Fruit fly (Drosophila melanogaster) whole organism, embryonic: ENCODE measurements around the gene Cngl.

Experiments used
- Abd-B ChIP-seq: fragments of 200-800 bp; sonication (Bioruptor generic); optimal IDR thresholded peaks from 2 replicates; lab custom pipeline; 2018; ENCODE audit warnings: missing biosample characterization, mild to moderate bottlenecking, missing genetic modification characterization, moderate library complexity
- Adf1 ChIP-seq: fragments of 200-800 bp; sonication (Bioruptor generic); IDR thresholded peaks from 2 replicates; pipeline ENCODE4 v1.3.6; 2022; ENCODE audit warnings: missing biosample characterization, missing genetic modification characterization
- Bdp1 ChIP-seq: fragments of 200-800 bp; sonication (Bioruptor generic); optimal IDR thresholded peaks from 3 replicates; lab custom pipeline; 2016; ENCODE audit warnings: missing biosample characterization, missing genetic modification characterization
- CG10267 ChIP-seq: fragments of 200-800 bp; sonication (Bioruptor generic); optimal IDR thresholded peaks from 2 replicates; lab custom pipeline; 2018; ENCODE audit warnings: missing biosample characterization, mild to moderate bottlenecking, missing genetic modification characterization, moderate library complexity
- CG12104 ChIP-seq: fragments of 200-800 bp; sonication (Bioruptor generic); optimal IDR thresholded peaks from 3 replicates; lab custom pipeline; 2016; ENCODE audit warnings: missing biosample characterization, missing genetic modification characterization
- CG12744 ChIP-seq: fragments of 200-800 bp; sonication (Bioruptor generic); optimal IDR thresholded peaks from 2 replicates; lab custom pipeline; 2016; ENCODE audit warnings: missing biosample characterization, missing genetic modification characterization
- CG15514 ChIP-seq: fragments of 200-800 bp; sonication (Bioruptor generic); optimal IDR thresholded peaks from 3 replicates; lab custom pipeline; 2017; ENCODE audit warnings: missing biosample characterization, missing genetic modification characterization, mild to moderate bottlenecking, moderate library complexity, missing genetic modification reagents
- CG17359 ChIP-seq: fragments of 200-800 bp; sonication (Bioruptor generic); optimal IDR thresholded peaks from 3 replicates; lab custom pipeline; 2018; ENCODE audit warnings: missing biosample characterization, mild to moderate bottlenecking, missing genetic modification characterization, moderate library complexity
- CG3065 ChIP-seq: fragments of 200-800 bp; sonication (Bioruptor generic); optimal IDR thresholded peaks from 2 replicates; lab custom pipeline; 2016; ENCODE audit warnings: missing biosample characterization, missing genetic modification characterization
- CG31441 ChIP-seq: fragments of 200-800 bp; sonication (Bioruptor generic); IDR thresholded peaks from 2 replicates; pipeline ENCODE4 v1.3.6; 2022; ENCODE audit warnings: missing biosample characterization, missing genetic modification characterization
- CG32772 ChIP-seq: fragments of 200-800 bp; sonication (Bioruptor generic); IDR thresholded peaks from 2 replicates; pipeline ENCODE4 v1.3.6; 2022; ENCODE audit warnings: missing biosample characterization, missing genetic modification characterization
- CG3838 ChIP-seq: fragments of 200-800 bp; sonication (Bioruptor generic); optimal IDR thresholded peaks from 3 replicates; lab custom pipeline; 2016; ENCODE audit warnings: missing biosample characterization, missing genetic modification characterization
- CG4282 ChIP-seq: fragments of 200-800 bp; sonication (Bioruptor generic); optimal IDR thresholded peaks from 2 replicates; lab custom pipeline; 2016; ENCODE audit warnings: missing biosample characterization, missing genetic modification characterization
- CG4360 ChIP-seq: fragments of 200-800 bp; sonication (Bioruptor generic); IDR thresholded peaks from 2 replicates; pipeline ENCODE4 v1.3.6; 2022; ENCODE audit warnings: missing biosample characterization, missing genetic modification characterization
- CG4707 ChIP-seq: fragments of 200-800 bp; sonication (Bioruptor generic); optimal IDR thresholded peaks from 2 replicates; lab custom pipeline; 2018; ENCODE audit warnings: missing biosample characterization, mild to moderate bottlenecking, missing genetic modification characterization, moderate library complexity
- CG5245 ChIP-seq: fragments of 200-800 bp; sonication (Bioruptor generic); optimal IDR thresholded peaks from 3 replicates; lab custom pipeline; 2016; ENCODE audit warnings: missing biosample characterization, missing genetic modification characterization
- CG6272 ChIP-seq: fragments of 200-800 bp; sonication (Bioruptor generic); IDR thresholded peaks from 2 replicates; pipeline ENCODE4 v1.3.6; 2022; ENCODE audit warnings: missing biosample characterization, missing genetic modification characterization
- CG6791 ChIP-seq: fragments of 200-800 bp; sonication (Bioruptor generic); IDR thresholded peaks from 3 replicates; pipeline ENCODE4 v1.3.6; 2022; ENCODE audit warnings: missing biosample characterization, missing genetic modification characterization; ENCODE audit not compliant: partially characterized antibody
- CG7987 ChIP-seq: fragments of 200-800 bp; sonication (Bioruptor generic); optimal IDR thresholded peaks from 2 replicates; lab custom pipeline; 2018; ENCODE audit warnings: missing biosample characterization, mild to moderate bottlenecking, missing genetic modification characterization, moderate library complexity
- CG9817 ChIP-seq: fragments of 200-800 bp; sonication (Bioruptor generic); optimal IDR thresholded peaks from 2 replicates; lab custom pipeline; 2018; ENCODE audit warnings: missing biosample characterization, mild to moderate bottlenecking, missing genetic modification characterization, moderate library complexity
- CG9876 ChIP-seq: fragments of 200-800 bp; sonication (Bioruptor generic); optimal IDR thresholded peaks from 2 replicates; lab custom pipeline; 2016; ENCODE audit warnings: missing biosample characterization, missing genetic modification characterization
- Dref ChIP-seq: fragments of 200-800 bp; sonication (Bioruptor generic); IDR thresholded peaks from 2 replicates; pipeline ENCODE4 v1.3.6; 2022; ENCODE audit warnings: missing biosample characterization, missing genetic modification characterization
- Gug ChIP-seq: fragments of 200-800 bp; sonication (Bioruptor generic); IDR thresholded peaks from 4 replicates; pipeline ENCODE4 v1.3.6; 2022; ENCODE audit warnings: missing biosample characterization, missing genetic modification characterization
- H15 ChIP-seq: fragments of 200-800 bp; sonication (Bioruptor generic); IDR thresholded peaks from 3 replicates; pipeline ENCODE4 v1.3.6; 2022; ENCODE audit warnings: missing biosample characterization, missing genetic modification characterization
- HHEX ChIP-seq: fragments of 200-800 bp; sonication (Bioruptor generic); optimal IDR thresholded peaks from 3 replicates; lab custom pipeline; 2017; ENCODE audit warnings: missing biosample characterization, mild to moderate bottlenecking, missing genetic modification characterization, missing genetic modification reagents
- Hand ChIP-seq: fragments of 200-800 bp; sonication (Bioruptor generic); optimal IDR thresholded peaks from 2 replicates; lab custom pipeline; 2017; ENCODE audit warnings: mild to moderate bottlenecking, missing biosample characterization, missing genetic modification reagents, missing genetic modification characterization
- Myb ChIP-seq: fragments of 200-800 bp; sonication (Bioruptor generic); optimal IDR thresholded peaks from 2 replicates; lab custom pipeline; 2016; ENCODE audit warnings: missing biosample characterization, missing genetic modification characterization
- NC2β ChIP-seq: fragments of 200-800 bp; sonication (Bioruptor generic); optimal IDR thresholded peaks from 2 replicates; lab custom pipeline; 2016; ENCODE audit warnings: missing biosample characterization, missing genetic modification characterization
- Pdp1 ChIP-seq, 2 experiments: fragments of 200-800 bp; sonication (Bioruptor generic); optimal IDR thresholded peaks; 3 replicates each; lab custom pipeline; 2016; ENCODE audit warnings: missing biosample characterization in 2 of 2, missing genetic modification characterization in 2 of 2, mild to moderate bottlenecking in 1 of 2, moderate library complexity in 1 of 2
- Rfx ChIP-seq: fragments of 200-800 bp; sonication (Bioruptor generic); IDR thresholded peaks from 2 replicates; pipeline ENCODE4 v1.3.6; 2022; ENCODE audit warnings: missing biosample characterization, missing genetic modification characterization
- Sry-β ChIP-seq: fragments of 200-800 bp; sonication (Bioruptor generic); optimal IDR thresholded peaks from 2 replicates; lab custom pipeline; 2018; ENCODE audit warnings: missing biosample characterization, mild to moderate bottlenecking, missing genetic modification characterization, moderate library complexity
- ase ChIP-seq: fragments of 200-800 bp; sonication (Bioruptor generic); IDR thresholded peaks from 3 replicates; pipeline ENCODE4 v1.3.6; 2022; ENCODE audit warnings: missing biosample characterization, missing genetic modification characterization
- ash1 ChIP-seq: fragments of 200-800 bp; sonication (Bioruptor generic); optimal IDR thresholded peaks from 2 replicates; lab custom pipeline; 2018; ENCODE audit warnings: missing biosample characterization, mild to moderate bottlenecking, missing genetic modification characterization
- ato ChIP-seq: fragments of 200-800 bp; sonication (Bioruptor generic); IDR thresholded peaks from 2 replicates; pipeline ENCODE4 v1.3.6; 2022; ENCODE audit warnings: missing biosample characterization, missing genetic modification characterization; ENCODE audit not compliant: partially characterized antibody
- cad ChIP-seq: fragments of >200 bp; optimal IDR thresholded peaks from 2 replicates; lab custom pipeline; 2017; ENCODE audit warnings: missing biosample characterization, missing genetic modification characterization
- cg ChIP-seq: fragments of 200-800 bp; sonication (Bioruptor generic); optimal IDR thresholded peaks from 3 replicates; lab custom pipeline; 2019; ENCODE audit warnings: missing biosample characterization, mild to moderate bottlenecking, missing genetic modification characterization, moderate library complexity
- fd102C ChIP-seq: fragments of 200-800 bp; sonication (Bioruptor generic); optimal IDR thresholded peaks from 2 replicates; lab custom pipeline; 2018; ENCODE audit warnings: missing biosample characterization, mild to moderate bottlenecking, missing genetic modification characterization, moderate library complexity
- fu2 ChIP-seq: fragments of 200-800 bp; sonication (Bioruptor generic); optimal IDR thresholded peaks from 2 replicates; lab custom pipeline; 2016; ENCODE audit warnings: missing biosample characterization, missing genetic modification characterization
- gcm ChIP-seq: fragments of 200-800 bp; sonication (Bioruptor generic); optimal IDR thresholded peaks from 2 replicates; lab custom pipeline; 2019; ENCODE audit warnings: missing biosample characterization, mild to moderate bottlenecking, missing genetic modification characterization, moderate library complexity
- gsb ChIP-seq: fragments of 200-800 bp; sonication (Bioruptor generic); IDR thresholded peaks from 2 replicates; pipeline ENCODE4 v1.3.6; 2022; ENCODE audit warnings: missing biosample characterization, missing genetic modification characterization
- jigr1 ChIP-seq: fragments of 200-800 bp; sonication (Bioruptor generic); IDR thresholded peaks from 3 replicates; pipeline ENCODE4 v1.3.6; 2022; ENCODE audit warnings: missing biosample characterization, missing genetic modification characterization
- onecut ChIP-seq: fragments of 200-800 bp; sonication (Bioruptor generic); IDR thresholded peaks from 2 replicates; pipeline ENCODE4 v1.3.6; 2022; ENCODE audit warnings: missing biosample characterization, missing genetic modification characterization
- org-1 ChIP-seq: fragments of 200-800 bp; sonication (Bioruptor generic); optimal IDR thresholded peaks from 2 replicates; lab custom pipeline; 2017; ENCODE audit warnings: missing biosample characterization, missing genetic modification characterization
- pho ChIP-seq: fragments of 200-800 bp; sonication (Bioruptor generic); optimal IDR thresholded peaks from 2 replicates; lab custom pipeline; 2016; ENCODE audit warnings: missing biosample characterization, missing genetic modification characterization
- pros ChIP-seq: fragments of 200-800 bp; sonication (Bioruptor generic); optimal IDR thresholded peaks from 3 replicates; lab custom pipeline; 2019; ENCODE audit warnings: missing biosample characterization, mild to moderate bottlenecking, missing genetic modification characterization, moderate library complexity
- sima ChIP-seq: fragments of 200-800 bp; sonication (Bioruptor generic); optimal IDR thresholded peaks from 2 replicates; lab custom pipeline; 2016; ENCODE audit warnings: missing biosample characterization, missing genetic modification characterization
- sna ChIP-seq: fragments of 200-800 bp; sonication (Bioruptor generic); IDR thresholded peaks from 2 replicates; pipeline ENCODE4 v1.3.6; 2022; ENCODE audit warnings: missing biosample characterization, missing genetic modification characterization; ENCODE audit not compliant: partially characterized antibody
- sr ChIP-seq: fragments of 200-800 bp; sonication (Bioruptor generic); IDR thresholded peaks from 3 replicates; pipeline ENCODE4 v1.3.6; 2022; ENCODE audit warnings: missing biosample characterization, missing genetic modification characterization
- tin ChIP-seq: fragments of 200-800 bp; sonication (Bioruptor generic); optimal IDR thresholded peaks from 3 replicates; lab custom pipeline; 2016; ENCODE audit warnings: missing biosample characterization, missing genetic modification characterization
- yki ChIP-seq: fragments of >200 bp; optimal IDR thresholded peaks from 3 replicates; lab custom pipeline; 2018

The Cngl gene

dm6 chrX:15383513-15384373, 57.3 kb downstream of the Cngl start (continued):
- TF ChIP-seq Adf1 (GFP tag; lab: Robert Waterston, UW) (no peak), sna (GFP tag; lab: Robert Waterston, UW) (no peak), Dref (no peak), Hand (GFP tag; lab: Kevin White, UChicago) (peak; percentile 46), cg (peak; percentile 17), pho (GFP tag; lab: Kevin White, UChicago) (no peak), H15 (0 out of 3 replicates have a peak, but pooled peaks have one; percentile 13), Rfx (GFP tag; lab: Robert Waterston, UW) (peak; percentile 37; the same call in 1 of the 2 replicates), CG4282 (GFP tag; lab: Kevin White, UChicago) (no peak), CG32772 (GFP tag; lab: Robert Waterston, UW) (no peak), CG10267 (tag; lab: Kevin White, UChicago) (peak; percentile 49), ato (GFP tag; lab: Robert Waterston, UW) (no peak), Myb (no peak), HHEX (GFP tag; lab: Kevin White, UChicago) (peak; percentile 58), NC2β (GFP tag; lab: Kevin White, UChicago) (no peak), org-1 (peak; percentile 46), Gug (GFP tag; lab: Robert Waterston, UW) (no peak), Abd-B (GFP tag; lab: Kevin White, UChicago) (peak; percentile 47), CG12744 (GFP tag; lab: Kevin White, UChicago) (no peak), Sry-β (GFP tag; lab: Kevin White, UChicago) (no peak), CG31441 (GFP tag; lab: Robert Waterston, UW) (peak; percentile 70), jigr1 (GFP tag; lab: Robert Waterston, UW) (no peak), fd102C (GFP tag; lab: Kevin White, UChicago) (no peak), CG9876 (GFP tag; lab: Kevin White, UChicago) (no peak), CG12104 (GFP tag; lab: Kevin White, UChicago) (no peak), CG15514 (GFP tag; lab: Kevin White, UChicago) (peak; percentile 52), cad (GFP tag; lab: Kevin White, UChicago) (no peak), CG6272 (GFP tag; lab: Robert Waterston, UW) (no peak), sima (GFP tag; lab: Kevin White, UChicago) (no peak), CG5245 (GFP tag; lab: Kevin White, UChicago) (no peak), fu2 (no peak), CG3838 (GFP tag; lab: Kevin White, UChicago) (no peak), yki (lab: Kevin White, UChicago) (no peak), tin (GFP tag; lab: Kevin White, UChicago) (peak; percentile 22), gcm (GFP tag; lab: Kevin White, UChicago) (peak; percentile 45), ash1 (GFP tag; lab: Kevin White, UChicago) (no peak), sr (GFP tag; lab: Robert Waterston, UW) (no peak), CG4360 (GFP tag; lab: Robert Waterston, UW) (no peak), CG7987 (GFP tag; lab: Kevin White, UChicago) (no peak), onecut (peak; percentile 19; the same call in 1 of the 2 replicates), CG9817 (tag; lab: Kevin White, UChicago) (peak; percentile 40), Pdp1 (GFP tag; optimal IDR thresholded peaks at IDR 0.05; lab: Kevin White, UChicago) (peak in 1 of 2 experiments; percentile 7), CG6791 (no peak), gsb (GFP tag; lab: Robert Waterston, UW) (no peak), CG4707 (GFP tag; lab: Kevin White, UChicago) (no peak), CG3065 (GFP tag; lab: Kevin White, UChicago) (no peak), pros (peak; percentile 85), ase (GFP tag; lab: Robert Waterston, UW) (no peak), Bdp1 (no peak), CG17359 (tag; lab: Kevin White, UChicago) (peak; percentile 58)
